Fruit fly (Drosophila melanogaster) whole organism, embryonic: ENCODE data around the gene EAChm.

Experiments used
- CG2199 ChIP-seq: fragments of 200-800 bp; sonication (Bioruptor generic); IDR thresholded peaks from 3 replicates; pipeline ENCODE4 v1.3.6; 2022; ENCODE audit warnings: missing biosample characterization, missing genetic modification characterization
- Lpt ChIP-seq: fragments of >200 bp; optimal IDR thresholded peaks from 2 replicates; lab custom pipeline; 2018; ENCODE audit warnings: missing biosample characterization, missing genetic modification characterization
- NC2α ChIP-seq: fragments of 200-800 bp; sonication (Bioruptor generic); optimal IDR thresholded peaks from 2 replicates; lab custom pipeline; 2016; ENCODE audit warnings: missing biosample characterization, missing genetic modification characterization
- Sry-δ ChIP-seq: fragments of 200-800 bp; sonication (Bioruptor generic); optimal IDR thresholded peaks from 2 replicates; lab custom pipeline; 2016; ENCODE audit warnings: missing biosample characterization, missing genetic modification characterization
- bsh ChIP-seq, 2 experiments: fragments of 200-800 bp; sonication (Bioruptor generic); optimal IDR thresholded peaks; 2 replicates each; lab custom pipeline; 2017 to 2018; ENCODE audit warnings: mild to moderate bottlenecking in 2 of 2, missing biosample characterization in 2 of 2, missing genetic modification characterization in 2 of 2, moderate library complexity in 1 of 2
- cas ChIP-seq: fragments of 200-800 bp; sonication (Bioruptor generic); IDR thresholded peaks from 2 replicates; pipeline ENCODE4 v1.3.6; 2022; ENCODE audit warnings: missing biosample characterization, missing genetic modification characterization
- cato ChIP-seq: fragments of 200-800 bp; sonication (Bioruptor generic); optimal IDR thresholded peaks from 2 replicates; lab custom pipeline; 2016; ENCODE audit warnings: missing biosample characterization, missing genetic modification characterization, borderline replicate concordance
- dmrt99B ChIP-seq: fragments of 200-800 bp; sonication (Bioruptor generic); optimal IDR thresholded peaks from 2 replicates; lab custom pipeline; 2018; ENCODE audit warnings: missing biosample characterization, mild to moderate bottlenecking, missing genetic modification characterization, moderate library complexity
- mirr ChIP-seq: fragments of 200-800 bp; sonication (Bioruptor generic); optimal IDR thresholded peaks from 3 replicates; lab custom pipeline; 2018; ENCODE audit warnings: missing biosample characterization, mild to moderate bottlenecking, missing genetic modification characterization
- oc ChIP-seq: fragments of 200-800 bp; sonication (Bioruptor generic); optimal IDR thresholded peaks from 2 replicates; lab custom pipeline; 2018; ENCODE audit warnings: missing biosample characterization, mild to moderate bottlenecking, missing genetic modification characterization, moderate library complexity
- pho ChIP-seq: fragments of 200-800 bp; sonication (Bioruptor generic); optimal IDR thresholded peaks from 2 replicates; lab custom pipeline; 2016; ENCODE audit warnings: missing biosample characterization, missing genetic modification characterization
- seq ChIP-seq: fragments of 200-800 bp; sonication (Bioruptor generic); IDR thresholded peaks from 2 replicates; pipeline ENCODE4 v1.3.6; 2022; ENCODE audit warnings: missing biosample characterization, missing genetic modification characterization
- tap ChIP-seq: fragments of 200-800 bp; optimal IDR thresholded peaks from 3 replicates; lab custom pipeline; 2019; ENCODE audit warnings: missing biosample characterization, mild to moderate bottlenecking, missing genetic modification characterization, moderate library complexity
- ttk ChIP-seq: fragments of 200-800 bp; sonication (Bioruptor generic); IDR thresholded peaks from 2 replicates; pipeline ENCODE4 v2.1.2; 2022; ENCODE audit warnings: missing biosample characterization, missing genetic modification characterization

dm6 chr3L:15021008-15021407, 33.6 kb upstream of the EAChm start:
- TF ChIP-seq ttk (GFP tag; lab: Robert Waterston, UW), result no peak
- no peak for TF ChIP-seq CG2199 (GFP tag; lab: Robert Waterston, UW)
- no peak for TF ChIP-seq mirr (GFP tag; lab: Kevin White, UChicago)
- TF ChIP-seq Lpt (GFP tag; lab: Kevin White, UChicago), result no peak
- TF ChIP-seq NC2α (GFP tag; lab: Kevin White, UChicago), result no peak
- TF ChIP-seq tap, result no peak
- no peak for TF ChIP-seq bsh (GFP tag; optimal IDR thresholded peaks at IDR 0.05; lab: Kevin White, UChicago)
- TF ChIP-seq dmrt99B (tag; lab: Kevin White, UChicago), result no peak
- TF ChIP-seq oc (tag; lab: Kevin White, UChicago), result no peak
- no peak for TF ChIP-seq cas (GFP tag; lab: Robert Waterston, UW)
- no peak for TF ChIP-seq Sry-δ (GFP tag; lab: Kevin White, UChicago)
- no peak for TF ChIP-seq cato (GFP tag; lab: Kevin White, UChicago)
- peak; percentile 47; the same call in 1 of the 2 replicates for TF ChIP-seq seq
- no peak for TF ChIP-seq pho
